Fruit fly (Drosophila melanogaster) S2 (cell line): ENCODE data around the gene CG13775.
A peak's percentile ranks its signal among the peaks of the same experiment; 100 is the strongest.

Experiments
- CG8478 ChIP-seq: fragments of >200 bp; optimal IDR thresholded peaks from 2 replicates; lab custom pipeline; 2018
- CTCF ChIP-seq, 2 experiments: fragments of >200 bp; optimal IDR thresholded peaks; 2 replicates each; lab custom pipeline; 2018

DNA sequence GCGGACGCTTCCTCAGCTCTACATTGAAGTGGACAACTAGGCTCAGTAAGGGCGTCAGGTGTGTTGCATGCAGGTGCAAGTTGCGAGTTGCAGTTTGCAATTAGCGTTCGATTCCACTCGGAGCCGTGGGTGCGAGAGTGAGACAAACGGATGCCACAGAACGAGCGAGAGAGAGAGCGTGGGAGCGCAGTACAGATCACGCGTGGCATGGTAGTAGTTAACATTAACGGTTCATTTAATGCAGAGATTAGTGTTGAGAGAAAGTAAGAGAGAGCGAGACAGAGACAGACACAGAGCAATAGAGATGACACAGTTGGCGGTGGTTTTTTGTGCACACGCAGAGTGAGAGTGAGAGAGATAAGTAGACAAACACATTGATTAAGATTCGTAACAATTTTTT lies 17.1 kb downstream of the CG13775 start:
- TF ChIP-seq CG8478 (lab: Kevin White, UChicago) (no peak), CTCF (optimal IDR thresholded peaks at IDR 0.05; lab: Kevin White, UChicago) (peak in 1 of 2 experiments; percentile 35)
